Fruit fly (Drosophila melanogaster) whole organism, embryonic: ENCODE results near the gene CG11030.

Experiments used
- Adf1 ChIP-seq: fragments of 200-800 bp; sonication (Bioruptor generic); IDR thresholded peaks from 2 replicates; pipeline ENCODE4 v1.3.6; 2022; ENCODE audit warnings: missing biosample characterization, missing genetic modification characterization
- Awh ChIP-seq: fragments of 200-800 bp; sonication (Bioruptor generic); IDR thresholded peaks from 2 replicates; pipeline ENCODE4, ENCODE4 v1.3.6; 2022; ENCODE audit warnings: missing biosample characterization, missing genetic modification characterization
- CG10979 ChIP-seq: fragments of 200-800 bp; sonication (Bioruptor generic); optimal IDR thresholded peaks from 2 replicates; lab custom pipeline; 2018; ENCODE audit warnings: missing biosample characterization, mild to moderate bottlenecking, missing genetic modification characterization, moderate library complexity
- CG12744 ChIP-seq: fragments of 200-800 bp; sonication (Bioruptor generic); optimal IDR thresholded peaks from 2 replicates; lab custom pipeline; 2016; ENCODE audit warnings: missing biosample characterization, missing genetic modification characterization
- CG12769 ChIP-seq: fragments of 200-800 bp; sonication (Bioruptor generic); optimal IDR thresholded peaks from 2 replicates; lab custom pipeline; 2019; ENCODE audit warnings: missing biosample characterization, mild to moderate bottlenecking, missing genetic modification characterization, moderate library complexity
- CG1603 ChIP-seq: fragments of 200-800 bp; sonication (Bioruptor generic); optimal IDR thresholded peaks from 2 replicates; lab custom pipeline; 2019; ENCODE audit warnings: missing biosample characterization, mild to moderate bottlenecking, missing genetic modification characterization, moderate library complexity
- CG17361 ChIP-seq: fragments of 200-800 bp; sonication (Bioruptor generic); IDR thresholded peaks from 3 replicates; pipeline ENCODE4 v1.3.6; 2022; ENCODE audit warnings: missing biosample characterization, missing genetic modification characterization
- CG18599 ChIP-seq: fragments of 200-800 bp; sonication (Bioruptor generic); optimal IDR thresholded peaks from 3 replicates; lab custom pipeline; 2017; ENCODE audit warnings: missing biosample characterization, missing genetic modification characterization, mild to moderate bottlenecking, moderate library complexity, missing genetic modification reagents
- CG2116 ChIP-seq: fragments of 200-800 bp; sonication (Bioruptor generic); optimal IDR thresholded peaks from 3 replicates; lab custom pipeline; 2018; ENCODE audit warnings: missing biosample characterization, mild to moderate bottlenecking, missing genetic modification characterization
- CG2120 ChIP-seq: fragments of 200-800 bp; sonication (Bioruptor generic); optimal IDR thresholded peaks from 3 replicates; lab custom pipeline; 2016; ENCODE audit warnings: missing biosample characterization, missing genetic modification characterization
- CG30020 ChIP-seq: fragments of 200-800 bp; optimal IDR thresholded peaks from 2 replicates; lab custom pipeline; 2019; ENCODE audit warnings: missing biosample characterization, mild to moderate bottlenecking, missing genetic modification characterization, moderate library complexity
- CG3163 ChIP-seq: fragments of 200-800 bp; sonication (Bioruptor generic); optimal IDR thresholded peaks from 3 replicates; lab custom pipeline; 2016; ENCODE audit warnings: missing biosample characterization, missing genetic modification characterization
- CG32532 ChIP-seq: fragments of 200-800 bp; sonication (Bioruptor generic); IDR thresholded peaks from 2 replicates; pipeline ENCODE4 v1.3.6; 2022; ENCODE audit warnings: missing biosample characterization, missing genetic modification characterization
- CG3281 ChIP-seq: fragments of 200-800 bp; sonication (Bioruptor generic); optimal IDR thresholded peaks from 3 replicates; lab custom pipeline; 2017; ENCODE audit warnings: missing biosample characterization, mild to moderate bottlenecking, missing genetic modification characterization
- CG34376 ChIP-seq: fragments of 200-800 bp; sonication (Bioruptor generic); optimal IDR thresholded peaks from 2 replicates; lab custom pipeline; 2018; ENCODE audit warnings: missing biosample characterization, mild to moderate bottlenecking, missing genetic modification characterization
- CG6654 ChIP-seq: fragments of 200-800 bp; sonication (Bioruptor generic); optimal IDR thresholded peaks from 2 replicates; lab custom pipeline; 2017; ENCODE audit warnings: missing biosample characterization, mild to moderate bottlenecking, missing genetic modification characterization
- CG9932 ChIP-seq: fragments of 200-800 bp; sonication (Bioruptor generic); IDR thresholded peaks from 2 replicates; pipeline ENCODE4 v1.3.6; 2022; ENCODE audit warnings: missing biosample characterization, missing genetic modification characterization
- Dek ChIP-seq: fragments of 200-800 bp; sonication (Bioruptor generic); optimal IDR thresholded peaks from 3 replicates; lab custom pipeline; 2019; ENCODE audit warnings: missing biosample characterization, mild to moderate bottlenecking, missing genetic modification characterization, moderate library complexity
- E2f2 ChIP-seq: fragments of 200-800 bp; sonication (Bioruptor generic); IDR thresholded peaks from 2 replicates; pipeline ENCODE4 v1.3.6; 2022; ENCODE audit warnings: missing biosample characterization, missing genetic modification characterization
- Ets65A ChIP-seq: fragments of 200-800 bp; sonication (Bioruptor generic); peaks from one replicate; lab custom pipeline; 2016; ENCODE audit warnings: missing biosample characterization, missing genetic modification characterization
- Fer2 ChIP-seq: fragments of 200-800 bp; sonication (Bioruptor generic); optimal IDR thresholded peaks from 2 replicates; lab custom pipeline; 2018; ENCODE audit warnings: missing biosample characterization, mild to moderate bottlenecking, missing genetic modification characterization, moderate library complexity
- HHEX ChIP-seq: fragments of 200-800 bp; sonication (Bioruptor generic); optimal IDR thresholded peaks from 3 replicates; lab custom pipeline; 2017; ENCODE audit warnings: missing biosample characterization, mild to moderate bottlenecking, missing genetic modification characterization, missing genetic modification reagents
- Myb ChIP-seq: fragments of 200-800 bp; sonication (Bioruptor generic); optimal IDR thresholded peaks from 2 replicates; lab custom pipeline; 2016; ENCODE audit warnings: missing biosample characterization, missing genetic modification characterization
- Pdp1 ChIP-seq, 2 experiments: fragments of 200-800 bp; sonication (Bioruptor generic); optimal IDR thresholded peaks; 3 replicates each; lab custom pipeline; 2016; ENCODE audit warnings: missing biosample characterization in 2 of 2, missing genetic modification characterization in 2 of 2, mild to moderate bottlenecking in 1 of 2, moderate library complexity in 1 of 2
- Side ChIP-seq: fragments of 200-800 bp; sonication (Bioruptor generic); optimal IDR thresholded peaks from 2 replicates; lab custom pipeline; 2016; ENCODE audit warnings: missing biosample characterization, missing genetic modification characterization
- Six4 ChIP-seq: fragments of 200-800 bp; sonication (Bioruptor generic); optimal IDR thresholded peaks from 2 replicates; lab custom pipeline; 2016; ENCODE audit warnings: missing biosample characterization, missing genetic modification characterization
- Xrp1 ChIP-seq: fragments of 200-800 bp; sonication (Bioruptor generic); IDR thresholded peaks from 2 replicates; pipeline ENCODE4 v1.3.6; 2022; ENCODE audit warnings: missing biosample characterization, missing genetic modification characterization
- chm ChIP-seq: fragments of 200-800 bp; sonication (Bioruptor generic); IDR thresholded peaks from 2 replicates; pipeline ENCODE4 v1.3.6; 2022; ENCODE audit warnings: missing biosample characterization, missing genetic modification characterization
- dmrt11E ChIP-seq: fragments of 200-800 bp; sonication (Bioruptor generic); optimal IDR thresholded peaks from 3 replicates; lab custom pipeline; 2018; ENCODE audit warnings: missing biosample characterization, mild to moderate bottlenecking, missing genetic modification characterization, moderate library complexity
- exex ChIP-seq: fragments of 200-800 bp; sonication (Bioruptor generic); optimal IDR thresholded peaks from 4 replicates; lab custom pipeline; 2018; ENCODE audit warnings: missing biosample characterization, mild to moderate bottlenecking, missing genetic modification characterization, moderate library complexity
- fd64A ChIP-seq: fragments of 200-800 bp; sonication (Bioruptor generic); optimal IDR thresholded peaks from 3 replicates; lab custom pipeline; 2018; ENCODE audit warnings: missing biosample characterization, mild to moderate bottlenecking, missing genetic modification characterization
- knrl ChIP-seq: fragments of 200-800 bp; sonication (Bioruptor generic); IDR thresholded peaks from 3 replicates; pipeline ENCODE4 v1.3.6; 2022; ENCODE audit warnings: missing biosample characterization, missing genetic modification characterization; ENCODE audit not compliant: partially characterized antibody
- mld ChIP-seq: fragments of 200-800 bp; sonication (Bioruptor generic); IDR thresholded peaks from 3 replicates; pipeline ENCODE4 v1.3.6; 2022; ENCODE audit warnings: missing biosample characterization, missing genetic modification characterization; ENCODE audit not compliant: partially characterized antibody
- nau ChIP-seq: fragments of 200-800 bp; sonication (Bioruptor generic); optimal IDR thresholded peaks from 3 replicates; lab custom pipeline; 2017; ENCODE audit warnings: missing biosample characterization, mild to moderate bottlenecking, missing genetic modification characterization, missing genetic modification reagents
- nom ChIP-seq: fragments of 200-800 bp; sonication (Bioruptor generic); optimal IDR thresholded peaks from 2 replicates; lab custom pipeline; 2017; ENCODE audit warnings: missing biosample characterization, missing genetic modification characterization, mild to moderate bottlenecking, moderate library complexity, missing genetic modification reagents
- p53 ChIP-seq: fragments of 200-800 bp; sonication (Bioruptor generic); optimal IDR thresholded peaks from 2 replicates; lab custom pipeline; 2016; ENCODE audit warnings: missing biosample characterization, missing genetic modification characterization
- phol ChIP-seq: fragments of 200-800 bp; sonication (Bioruptor generic); optimal IDR thresholded peaks from 3 replicates; lab custom pipeline; 2018; ENCODE audit warnings: missing biosample characterization, mild to moderate bottlenecking, missing genetic modification characterization, moderate library complexity
- pzg ChIP-seq: fragments of 200-800 bp; sonication (Bioruptor generic); optimal IDR thresholded peaks from 3 replicates; lab custom pipeline; 2018; ENCODE audit warnings: missing biosample characterization, mild to moderate bottlenecking, missing genetic modification characterization, moderate library complexity
- scrt ChIP-seq: fragments of 200-800 bp; sonication (Bioruptor generic); optimal IDR thresholded peaks from 2 replicates; lab custom pipeline; 2018; ENCODE audit warnings: missing biosample characterization, mild to moderate bottlenecking, missing genetic modification characterization, moderate library complexity
- sd ChIP-seq: fragments of 200-800 bp; sonication (Bioruptor generic); optimal IDR thresholded peaks from 3 replicates; lab custom pipeline; 2018; ENCODE audit warnings: missing biosample characterization, mild to moderate bottlenecking, missing genetic modification characterization, moderate library complexity
- sna ChIP-seq: fragments of 200-800 bp; sonication (Bioruptor generic); IDR thresholded peaks from 2 replicates; pipeline ENCODE4 v1.3.6; 2022; ENCODE audit warnings: missing biosample characterization, missing genetic modification characterization; ENCODE audit not compliant: partially characterized antibody
- sqz ChIP-seq: fragments of 200-800 bp; sonication (Bioruptor generic); optimal IDR thresholded peaks from 3 replicates; lab custom pipeline; 2018; ENCODE audit warnings: missing biosample characterization, mild to moderate bottlenecking, missing genetic modification characterization
- tna ChIP-seq: fragments of 200-800 bp; sonication (Bioruptor generic); IDR thresholded peaks from 2 replicates; pipeline ENCODE4 v1.3.6; 2022; ENCODE audit warnings: missing biosample characterization, missing genetic modification characterization; ENCODE audit not compliant: partially characterized antibody
- tup ChIP-seq: fragments of 200-800 bp; sonication (Bioruptor generic); optimal IDR thresholded peaks from 2 replicates; lab custom pipeline; 2016; ENCODE audit warnings: missing biosample characterization, mild to moderate bottlenecking, missing genetic modification characterization, moderate library complexity
- wek ChIP-seq: fragments of 200-800 bp; sonication (Bioruptor generic); optimal IDR thresholded peaks from 3 replicates; lab custom pipeline; 2018; ENCODE audit warnings: missing biosample characterization, mild to moderate bottlenecking, missing genetic modification characterization, moderate library complexity
- z ChIP-seq: fragments of 200-800 bp; sonication (Bioruptor generic); IDR thresholded peaks from 3 replicates; pipeline ENCODE4 v1.3.6; 2022; ENCODE audit warnings: missing biosample characterization, missing genetic modification characterization

Gene CG11030

dm6 chr2L:5799435-5800387, 75.3 kb downstream of the CG11030 start, which contains the start of gene CG9171 (continued):
- TF ChIP-seq z (GFP tag; lab: Robert Waterston, UW), result 0 out of 3 replicates have a peak, but pooled peaks have one; percentile 3
- TF ChIP-seq phol (tag; lab: Kevin White, UChicago), result peak; percentile 66
- TF ChIP-seq Ets65A (GFP tag; lab: Kevin White, UChicago), result peak; percentile 77
- peak; percentile 41 for TF ChIP-seq CG2116 (GFP tag; lab: Kevin White, UChicago)
- TF ChIP-seq CG3163 (GFP tag; lab: Kevin White, UChicago), result peak; percentile 100
- peak; percentile 0 for TF ChIP-seq p53 (GFP tag; lab: Kevin White, UChicago)
- 0 out of 3 replicates have a peak, but pooled peaks have one; percentile 52 for TF ChIP-seq mld
- peak; percentile 91 for TF ChIP-seq CG1603 (tag; lab: Kevin White, UChicago)
- 0 out of 2 replicates have a peak, but pooled peaks have one; percentile 32 for TF ChIP-seq sna (GFP tag; lab: Robert Waterston, UW)
- TF ChIP-seq CG32532, result peak; percentile 28; the same call in 1 of the 2 replicates
- TF ChIP-seq CG34376 (GFP tag; lab: Kevin White, UChicago), result peak; percentile 62
- no peak for TF ChIP-seq tup (GFP tag; lab: Kevin White, UChicago)
- TF ChIP-seq CG18599 (GFP tag; lab: Kevin White, UChicago), result peak; percentile 24
- peak; percentile 6 for TF ChIP-seq nau (GFP tag; lab: Kevin White, UChicago)
- TF ChIP-seq sd (tag; lab: Kevin White, UChicago), result peak; percentile 59
- TF ChIP-seq CG12769 (tag; lab: Kevin White, UChicago), result peak; percentile 75
- peak; percentile 2 for TF ChIP-seq Fer2 (tag; lab: Kevin White, UChicago)
- no peak for TF ChIP-seq CG6654 (GFP tag; lab: Kevin White, UChicago)
- peak; percentile 43 for TF ChIP-seq Myb (GFP tag; lab: Kevin White, UChicago)
- TF ChIP-seq CG17361 (GFP tag; lab: Robert Waterston, UW), result peak; percentile 32; the same call in 2 of the 3 replicates
- TF ChIP-seq wek, result peak; percentile 13
- peak; percentile 98 for TF ChIP-seq pzg (GFP tag; lab: Kevin White, UChicago)
- TF ChIP-seq scrt (GFP tag; lab: Kevin White, UChicago), result peak; percentile 55
- TF ChIP-seq Pdp1 (GFP tag; optimal IDR thresholded peaks at IDR 0.05; lab: Kevin White, UChicago), result peak in 1 of 2 experiments; percentile 20
- peak; percentile 98 for TF ChIP-seq sqz (GFP tag; lab: Kevin White, UChicago)
- peak; percentile 5 for TF ChIP-seq HHEX
- peak; percentile 83 for TF ChIP-seq CG30020
- TF ChIP-seq Six4 (GFP tag; lab: Kevin White, UChicago), result no peak
- peak; percentile 76 for TF ChIP-seq chm (GFP tag; lab: Robert Waterston, UW)
- no peak for TF ChIP-seq CG3281 (GFP tag; lab: Kevin White, UChicago)
- no peak for TF ChIP-seq CG10979 (tag; lab: Kevin White, UChicago)
- peak; percentile 7; the same call in 1 of the 2 replicates for TF ChIP-seq Awh (GFP tag; lab: Robert Waterston, UW)
- TF ChIP-seq exex, result peak; percentile 4
- peak; percentile 65 for TF ChIP-seq CG9932
- TF ChIP-seq tna (GFP tag; lab: Robert Waterston, UW), result peak; percentile 11; the same call in 1 of the 2 replicates
- TF ChIP-seq CG12744, result peak; percentile 10
- TF ChIP-seq Adf1, result no peak
- peak; percentile 64 for TF ChIP-seq E2f2 (GFP tag; lab: Robert Waterston, UW)
- TF ChIP-seq nom (GFP tag; lab: Kevin White, UChicago), result peak; percentile 64
- TF ChIP-seq CG2120, result peak; percentile 50
- no peak for TF ChIP-seq fd64A (GFP tag; lab: Kevin White, UChicago)
- peak; percentile 54 for TF ChIP-seq Dek (tag; lab: Kevin White, UChicago)
- peak; percentile 46; the same call in 1 of the 3 replicates for TF ChIP-seq knrl
- TF ChIP-seq Side (GFP tag; lab: Kevin White, UChicago), result peak; percentile 32
- 0 out of 2 replicates have a peak, but pooled peaks have one; percentile 9 for TF ChIP-seq Xrp1
- TF ChIP-seq dmrt11E (tag; lab: Kevin White, UChicago), result peak; percentile 20
